Fruit fly (Drosophila melanogaster): ENCODE results near the gene RabGGTa.

Gene RabGGTa

dm6 chr3R:5114147-5114546 is 13.7 kb upstream of the RabGGTa start:
- TF ChIP-seq Myc (optimal IDR thresholded peaks at IDR 0.05), result no peak
- TF ChIP-seq jim (GFP tag; optimal IDR thresholded peaks at IDR 0.05), result no peak
- TF ChIP-seq pan (optimal IDR thresholded peaks at IDR 0.05), result no peak
- no peak for TF ChIP-seq N (GFP tag; optimal IDR thresholded peaks at IDR 0.05)
- TF ChIP-seq Abd-B (GFP tag; optimal IDR thresholded peaks at IDR 0.05), result no peak
- no peak for TF ChIP-seq foxo (GFP tag; optimal IDR thresholded peaks at IDR 0.05)
- no peak for TF ChIP-seq br (GFP tag; optimal IDR thresholded peaks at IDR 0.05)
- no peak for TF ChIP-seq Hnf4 (GFP tag; optimal IDR thresholded peaks at IDR 0.05)
- no peak for TF ChIP-seq CrebA (GFP tag; optimal IDR thresholded peaks at IDR 0.05; ENCODE audit: borderline replicate concordance)
- TF ChIP-seq Mio (GFP tag; optimal IDR thresholded peaks at IDR 0.05), result no peak
- no peak for TF ChIP-seq fru (GFP tag; optimal IDR thresholded peaks at IDR 0.05)
- no peak for TF ChIP-seq psq (GFP tag; optimal IDR thresholded peaks at IDR 0.05)
- no peak for TF ChIP-seq usp (GFP tag; optimal IDR thresholded peaks at IDR 0.05)
- no peak for TF ChIP-seq HLH106 (tag; optimal IDR thresholded peaks at IDR 0.05)

dm6 chr3R:5115448-5115847 is 12.4 kb upstream of the RabGGTa start:
- TF ChIP-seq CrebA (GFP tag; optimal IDR thresholded peaks at IDR 0.05; ENCODE audit: borderline replicate concordance) (no peak), rgr (GFP tag; optimal IDR thresholded peaks at IDR 0.05) (no peak), h (GFP tag; optimal IDR thresholded peaks at IDR 0.05) (no peak), Hr83 (GFP tag; optimal IDR thresholded peaks at IDR 0.05; ENCODE audit: poor library complexity, severe bottlenecking) (no peak)

dm6 chr3R:5116425-5116824 is 11.5 kb upstream of the RabGGTa start:
- no peak for TF ChIP-seq Mio (GFP tag; optimal IDR thresholded peaks at IDR 0.05)
- TF ChIP-seq GATAd (GFP tag; optimal IDR thresholded peaks at IDR 0.05), result no peak
- TF ChIP-seq tai (GFP tag; optimal IDR thresholded peaks at IDR 0.05), result no peak
- TF ChIP-seq usp (GFP tag; optimal IDR thresholded peaks at IDR 0.05), result no peak
- TF ChIP-seq dsf (GFP tag; optimal IDR thresholded peaks at IDR 0.05; ENCODE audit: borderline replicate concordance), result no peak
- TF ChIP-seq N (GFP tag; optimal IDR thresholded peaks at IDR 0.05), result no peak
- TF ChIP-seq Jra (GFP tag; optimal IDR thresholded peaks at IDR 0.05), result no peak
- TF ChIP-seq sv (GFP tag; optimal IDR thresholded peaks at IDR 0.05), result no peak
- TF ChIP-seq Sp1 (GFP tag; optimal IDR thresholded peaks at IDR 0.05), result no peak
- TF ChIP-seq brk (GFP tag; optimal IDR thresholded peaks at IDR 0.05), result no peak
- no peak for TF ChIP-seq HLH106 (tag; optimal IDR thresholded peaks at IDR 0.05)
- TF ChIP-seq pan (optimal IDR thresholded peaks at IDR 0.05), result no peak
- TF ChIP-seq Hr83 (GFP tag; optimal IDR thresholded peaks at IDR 0.05; ENCODE audit: poor library complexity, severe bottlenecking), result no peak
- no peak for TF ChIP-seq woc (GFP tag; optimal IDR thresholded peaks at IDR 0.05)
- no peak for TF ChIP-seq dl (GFP tag; optimal IDR thresholded peaks at IDR 0.05; ENCODE audit: insufficient read depth in 1 of 2, partially characterized antibody in 2 of 2)
- TF ChIP-seq psq (GFP tag; optimal IDR thresholded peaks at IDR 0.05), result no peak
- no peak for TF ChIP-seq Myc (optimal IDR thresholded peaks at IDR 0.05)

- TF ChIP-seq fru (GFP tag; optimal IDR thresholded peaks at IDR 0.05), result peak; percentile 22
- TF ChIP-seq h (GFP tag; optimal IDR thresholded peaks at IDR 0.05), result peak; percentile 35
- TF ChIP-seq HLH106 (tag; optimal IDR thresholded peaks at IDR 0.05), result no peak
- TF ChIP-seq Hnf4 (GFP tag; optimal IDR thresholded peaks at IDR 0.05), result no peak
- no peak for TF ChIP-seq Vsx2 (GFP tag; optimal IDR thresholded peaks at IDR 0.05; ENCODE audit: partially characterized antibody)
- no peak for TF ChIP-seq Dfd (GFP tag; optimal IDR thresholded peaks at IDR 0.05)
- TF ChIP-seq dmrt93B (GFP tag; optimal IDR thresholded peaks at IDR 0.05), result no peak
- TF ChIP-seq CG32264 (GFP tag; optimal IDR thresholded peaks at IDR 0.05), result no peak
- peak in 1 of 2 experiments; percentile 37 for TF ChIP-seq foxo (GFP tag; optimal IDR thresholded peaks at IDR 0.05)
- TF ChIP-seq Hr78 (GFP tag; optimal IDR thresholded peaks at IDR 0.05), result no peak
- peak; percentile 1 for TF ChIP-seq OdsH (GFP tag; optimal IDR thresholded peaks at IDR 0.05)
- TF ChIP-seq Rel (GFP tag; optimal IDR thresholded peaks at IDR 0.05), result no peak
- TF ChIP-seq Rel (tag; optimal IDR thresholded peaks at IDR 0.05), result no peak
- peak; percentile 37 for TF ChIP-seq rgr (GFP tag; optimal IDR thresholded peaks at IDR 0.05)
- TF ChIP-seq Jra (GFP tag; optimal IDR thresholded peaks at IDR 0.05), result no peak
- peak; percentile 2 for TF ChIP-seq ey (GFP tag; optimal IDR thresholded peaks at IDR 0.05)
Observed at dm6 chr3R:5118185-5118584, 9.7 kb upstream of the RabGGTa start.

All from whole organism, wandering third instar larva.